Fruit fly (Drosophila melanogaster) whole organism, embryonic: Measurements from ENCODE around the gene CG10803.

Experiments used
- Ada2b ChIP-seq: fragments of 200-800 bp; sonication (Bioruptor generic); IDR thresholded peaks from 2 replicates; pipeline ENCODE4 v1.3.6; 2022; ENCODE audit warnings: missing biosample characterization, missing genetic modification characterization
- Bteb2 ChIP-seq: fragments of 200-800 bp; sonication (Bioruptor generic); optimal IDR thresholded peaks from 2 replicates; lab custom pipeline; 2016; ENCODE audit warnings: missing biosample characterization, missing genetic modification characterization
- CG12219 ChIP-seq: fragments of 200-800 bp; sonication (Bioruptor generic); optimal IDR thresholded peaks from 3 replicates; lab custom pipeline; 2018; ENCODE audit warnings: missing biosample characterization, mild to moderate bottlenecking, missing genetic modification characterization
- CG14667 ChIP-seq: fragments of 200-800 bp; sonication (Bioruptor generic); IDR thresholded peaks from 2 replicates; pipeline ENCODE4 v1.3.6; 2022; ENCODE audit warnings: missing biosample characterization, missing genetic modification characterization
- CG15011 ChIP-seq: fragments of 200-800 bp; sonication (Bioruptor generic); optimal IDR thresholded peaks from 3 replicates; lab custom pipeline; 2018; ENCODE audit warnings: missing biosample characterization, mild to moderate bottlenecking, missing genetic modification characterization
- CG15269 ChIP-seq: fragments of 200-800 bp; sonication (Bioruptor generic); optimal IDR thresholded peaks from 2 replicates; lab custom pipeline; 2018; ENCODE audit warnings: missing biosample characterization, mild to moderate bottlenecking, missing genetic modification characterization, moderate library complexity
- CG1529 ChIP-seq: fragments of 200-800 bp; sonication (Bioruptor generic); optimal IDR thresholded peaks from 3 replicates; lab custom pipeline; 2018; ENCODE audit warnings: missing biosample characterization, missing genetic modification characterization
- CG15514 ChIP-seq: fragments of 200-800 bp; sonication (Bioruptor generic); optimal IDR thresholded peaks from 3 replicates; lab custom pipeline; 2017; ENCODE audit warnings: missing biosample characterization, missing genetic modification characterization, mild to moderate bottlenecking, moderate library complexity, missing genetic modification reagents
- CG1602 ChIP-seq: fragments of 200-800 bp; sonication (Bioruptor generic); optimal IDR thresholded peaks from 3 replicates; lab custom pipeline; 2016; ENCODE audit warnings: missing biosample characterization, missing genetic modification characterization
- CG17328 ChIP-seq: fragments of 200-800 bp; sonication (Bioruptor generic); IDR thresholded peaks from 2 replicates; pipeline ENCODE4 v1.3.6; 2022; ENCODE audit warnings: missing biosample characterization, missing genetic modification characterization
- CG31224 ChIP-seq: fragments of 200-800 bp; sonication (Bioruptor generic); IDR thresholded peaks from 2 replicates; pipeline ENCODE4 v1.3.6; 2022; ENCODE audit warnings: missing biosample characterization, missing genetic modification characterization
- CG34376 ChIP-seq: fragments of 200-800 bp; sonication (Bioruptor generic); optimal IDR thresholded peaks from 2 replicates; lab custom pipeline; 2018; ENCODE audit warnings: missing biosample characterization, mild to moderate bottlenecking, missing genetic modification characterization
- CG6791 ChIP-seq: fragments of 200-800 bp; sonication (Bioruptor generic); IDR thresholded peaks from 3 replicates; pipeline ENCODE4 v1.3.6; 2022; ENCODE audit warnings: missing biosample characterization, missing genetic modification characterization; ENCODE audit not compliant: partially characterized antibody
- CG7928 ChIP-seq: fragments of 200-800 bp; sonication (Bioruptor generic); optimal IDR thresholded peaks from 2 replicates; lab custom pipeline; 2017; ENCODE audit warnings: missing biosample characterization, mild to moderate bottlenecking, missing genetic modification characterization
- CG9215 ChIP-seq: fragments of 200-800 bp; sonication (Bioruptor generic); IDR thresholded peaks from 2 replicates; pipeline ENCODE4 v1.3.6; 2022; ENCODE audit warnings: missing biosample characterization, missing genetic modification characterization
- CG9797 ChIP-seq: fragments of 200-800 bp; sonication (Bioruptor generic); optimal IDR thresholded peaks from 3 replicates; lab custom pipeline; 2018; ENCODE audit warnings: missing biosample characterization, mild to moderate bottlenecking, missing genetic modification characterization
- CG9932 ChIP-seq: fragments of 200-800 bp; sonication (Bioruptor generic); IDR thresholded peaks from 2 replicates; pipeline ENCODE4 v1.3.6; 2022; ENCODE audit warnings: missing biosample characterization, missing genetic modification characterization
- Dbx ChIP-seq: fragments of 200-800 bp; sonication (Bioruptor generic); IDR thresholded peaks from 3 replicates; pipeline ENCODE4 v1.3.6; 2022; ENCODE audit warnings: missing biosample characterization, missing genetic modification characterization
- Dref ChIP-seq: fragments of 200-800 bp; sonication (Bioruptor generic); IDR thresholded peaks from 2 replicates; pipeline ENCODE4 v1.3.6; 2022; ENCODE audit warnings: missing biosample characterization, missing genetic modification characterization
- Drgx ChIP-seq: fragments of 200-800 bp; sonication (Bioruptor generic); IDR thresholded peaks from 2 replicates; pipeline ENCODE4 v1.3.6; 2022; ENCODE audit warnings: missing biosample characterization, missing genetic modification characterization
- Ets65A ChIP-seq: fragments of 200-800 bp; sonication (Bioruptor generic); peaks from one replicate; lab custom pipeline; 2016; ENCODE audit warnings: missing biosample characterization, missing genetic modification characterization
- Kr ChIP-seq: fragments of 200-800 bp; sonication (Bioruptor generic); optimal IDR thresholded peaks from 2 replicates; lab custom pipeline; 2017; ENCODE audit warnings: missing biosample characterization, mild to moderate bottlenecking, missing genetic modification characterization
- Lhr ChIP-seq: fragments of 200-800 bp; sonication (Bioruptor generic); optimal IDR thresholded peaks from 3 replicates; lab custom pipeline; 2017; ENCODE audit warnings: mild to moderate bottlenecking, missing biosample characterization, missing genetic modification reagents, missing genetic modification characterization
- Med ChIP-seq: fragments of 200-800 bp; sonication (Bioruptor generic); peaks from one replicate; lab custom pipeline; 2016; ENCODE audit warnings: missing biosample characterization, missing genetic modification characterization, mild to moderate bottlenecking, inconsistent platforms, moderate library complexity
- Mes4 ChIP-seq: fragments of 200-800 bp; sonication (Bioruptor generic); optimal IDR thresholded peaks from 2 replicates; lab custom pipeline; 2016; ENCODE audit warnings: missing biosample characterization, missing genetic modification characterization
- Mrtf ChIP-seq: fragments of 200-800 bp; sonication (Bioruptor generic); IDR thresholded peaks from 3 replicates; pipeline ENCODE4 v1.3.6; 2022; ENCODE audit warnings: missing biosample characterization, missing genetic modification characterization
- NK7.1 ChIP-seq: fragments of 200-800 bp; sonication (Bioruptor generic); optimal IDR thresholded peaks from 3 replicates; lab custom pipeline; 2016; ENCODE audit warnings: missing biosample characterization, missing genetic modification characterization
- PHDP ChIP-seq: fragments of 200-800 bp; sonication (Bioruptor generic); optimal IDR thresholded peaks from 3 replicates; lab custom pipeline; 2018; ENCODE audit warnings: missing biosample characterization, mild to moderate bottlenecking, missing genetic modification characterization, moderate library complexity
- bcd ChIP-seq: fragments of 200-800 bp; sonication (Bioruptor generic); optimal IDR thresholded peaks from 2 replicates; lab custom pipeline; 2017; ENCODE audit warnings: missing biosample characterization, mild to moderate bottlenecking, missing genetic modification characterization
- cwo ChIP-seq: fragments of 200-800 bp; sonication (Bioruptor generic); optimal IDR thresholded peaks from 3 replicates; lab custom pipeline; 2017; ENCODE audit warnings: missing biosample characterization, missing genetic modification characterization, mild to moderate bottlenecking, moderate library complexity, missing genetic modification reagents
- fd96Cb ChIP-seq: fragments of 200-800 bp; sonication (Bioruptor generic); optimal IDR thresholded peaks from 2 replicates; lab custom pipeline; 2018; ENCODE audit warnings: missing biosample characterization, mild to moderate bottlenecking, missing genetic modification characterization, moderate library complexity
- inv ChIP-seq: fragments of 200-800 bp; sonication (Bioruptor generic); IDR thresholded peaks from 2 replicates; pipeline ENCODE4 v1.3.6; 2022; ENCODE audit warnings: missing biosample characterization, missing genetic modification characterization; ENCODE audit not compliant: partially characterized antibody
- kah ChIP-seq: fragments of 200-800 bp; sonication (Bioruptor generic); optimal IDR thresholded peaks from 2 replicates; lab custom pipeline; 2018; ENCODE audit warnings: missing biosample characterization, mild to moderate bottlenecking, missing genetic modification characterization
- nom ChIP-seq: fragments of 200-800 bp; sonication (Bioruptor generic); optimal IDR thresholded peaks from 2 replicates; lab custom pipeline; 2017; ENCODE audit warnings: missing biosample characterization, missing genetic modification characterization, mild to moderate bottlenecking, moderate library complexity, missing genetic modification reagents
- psq ChIP-seq: fragments of 200-800 bp; sonication (Bioruptor generic); optimal IDR thresholded peaks from 2 replicates; lab custom pipeline; 2017; ENCODE audit warnings: missing biosample characterization, missing genetic modification characterization
- trh ChIP-seq: fragments of 200-800 bp; sonication (Bioruptor generic); optimal IDR thresholded peaks from 2 replicates; lab custom pipeline; 2016; ENCODE audit warnings: missing biosample characterization, missing genetic modification characterization
- tx ChIP-seq: fragments of 200-800 bp; sonication (Bioruptor generic); optimal IDR thresholded peaks from 2 replicates; lab custom pipeline; 2016; ENCODE audit warnings: missing biosample characterization, missing genetic modification characterization
- wor ChIP-seq: fragments of 200-800 bp; sonication (Bioruptor generic); IDR thresholded peaks from 2 replicates; pipeline ENCODE4 v1.3.6; 2022; ENCODE audit warnings: missing biosample characterization, missing genetic modification characterization

CG10803 gene

DNA sequence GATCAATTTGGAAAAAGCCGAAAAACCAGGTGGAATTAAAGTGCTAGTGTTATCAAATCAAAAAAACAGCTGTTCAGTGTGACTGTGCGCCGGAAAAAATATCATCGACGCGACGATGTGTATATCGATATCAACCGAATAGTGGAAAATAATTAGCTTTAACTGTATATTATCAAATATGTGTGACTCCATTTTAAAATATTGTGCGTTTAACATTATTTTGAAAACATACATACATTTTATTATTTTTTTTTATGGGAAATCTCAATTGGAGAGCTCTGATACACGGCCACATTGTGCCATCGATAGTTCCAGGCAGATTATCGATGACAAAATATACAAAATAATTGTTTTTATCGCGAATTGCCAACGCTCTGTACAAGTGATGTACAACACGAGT is at the start of gene CG10803, which contains the start of gene CG14270 (continued):
- no peak for TF ChIP-seq Kr
- TF ChIP-seq Bteb2 (GFP tag; lab: Kevin White, UChicago): no peak
- no peak for TF ChIP-seq trh
- TF ChIP-seq CG31224 (GFP tag; lab: Robert Waterston, UW): no peak
- TF ChIP-seq CG34376 (GFP tag; lab: Kevin White, UChicago): no peak
- no peak for TF ChIP-seq CG15011 (GFP tag; lab: Kevin White, UChicago)
- peak; percentile 72 for TF ChIP-seq Dref
- TF ChIP-seq CG17328 (GFP tag; lab: Robert Waterston, UW): no peak
- no peak for TF ChIP-seq Ada2b (GFP tag; lab: Robert Waterston, UW)
- TF ChIP-seq CG6791 (GFP tag; lab: Robert Waterston, UW): peak; percentile 62; the same call in 2 of the 3 replicates
- TF ChIP-seq CG12219 (GFP tag; lab: Kevin White, UChicago): no peak
- TF ChIP-seq CG9797 (GFP tag; lab: Kevin White, UChicago): peak; percentile 71
- TF ChIP-seq kah (GFP tag; lab: Kevin White, UChicago): no peak
- TF ChIP-seq CG15514 (GFP tag; lab: Kevin White, UChicago): peak; percentile 93
- no peak for TF ChIP-seq psq (GFP tag; lab: Kevin White, UChicago)
- peak; percentile 78 for TF ChIP-seq inv (GFP tag; lab: Robert Waterston, UW)
- TF ChIP-seq CG15269 (tag; lab: Kevin White, UChicago): no peak

- TF ChIP-seq PHDP (no peak), CG9932 (GFP tag; lab: Robert Waterston, UW) (no peak), Dbx (GFP tag; lab: Robert Waterston, UW) (no peak), CG1529 (GFP tag; lab: Kevin White, UChicago) (no peak), wor (no peak), Lhr (GFP tag; lab: Kevin White, UChicago) (no peak), CG9215 (GFP tag; lab: Robert Waterston, UW) (no peak), bcd (GFP tag; lab: Kevin White, UChicago) (no peak), Mrtf (GFP tag; lab: Robert Waterston, UW) (no peak), NK7.1 (GFP tag; lab: Kevin White, UChicago) (no peak), Mes4 (no peak), tx (GFP tag; lab: Kevin White, UChicago) (no peak), CG1602 (no peak), fd96Cb (tag; lab: Kevin White, UChicago) (no peak)
- TF ChIP-seq, all 482 proteins: peak for 0
Measured at dm6 chrX:3435707-3436106, 49.7 kb upstream of the CG10803 start, which contains the start of gene CG14269. Gene CG14269, minus strand, starts transcription at chrX:3435807.

dm6 chrX:3436183-3436582 is 49.3 kb upstream of the CG10803 start:
- TF ChIP-seq cwo (GFP tag; lab: Kevin White, UChicago) (no peak), Ets65A (GFP tag; lab: Kevin White, UChicago) (peak; percentile 73), Med (GFP tag; lab: Kevin White, UChicago) (peak; percentile 17), nom (peak; percentile 47), CG14667 (GFP tag; lab: Robert Waterston, UW) (no peak), CG7928 (GFP tag; lab: Kevin White, UChicago) (no peak), CG15269 (tag; lab: Kevin White, UChicago) (no peak), Drgx (peak; percentile 64)
